Worm (Caenorhabditis elegans) whole organism, L4 larva: ENCODE measurements around the gene Y53F4B.36.

Source experiments
- D1046.2 ChIP-seq: fragments of 200-800 bp; sonication (Bioruptor generic); IDR thresholded peaks from 2 replicates; pipeline ENCODE4 v1.3.6; 2022; ENCODE audit warnings: missing genetic modification characterization, missing compliant biosample characterization
- F37D6.2 ChIP-seq: sonication (generic microtip); optimal IDR thresholded peaks from 2 replicates; lab custom pipeline; 2016; ENCODE audit warnings: mild to moderate bottlenecking, missing genetic modification characterization, missing compliant biosample characterization
- F44E2.7 ChIP-seq: fragments of 200-800 bp; sonication (Bioruptor generic); IDR thresholded peaks from 2 replicates; pipeline ENCODE4 v2.1.2; 2022; ENCODE audit warnings: missing genetic modification characterization, missing compliant biosample characterization
- F49E8.2 ChIP-seq: sonication (generic microtip); optimal IDR thresholded peaks from 2 replicates; lab custom pipeline; 2016; ENCODE audit warnings: missing compliant biosample characterization, mild to moderate bottlenecking, missing genetic modification characterization, borderline replicate concordance
- R02D3.7 ChIP-seq: fragments of 150-350 bp; sonication (generic microtip); optimal IDR thresholded peaks from 3 replicates; lab custom pipeline; 2014; ENCODE audit warnings: missing biosample characterization, missing genetic modification characterization
- T20F7.1 ChIP-seq: fragments of 200-800 bp; sonication (Bioruptor generic); optimal IDR thresholded peaks from 2 replicates; lab custom pipeline; 2018; ENCODE audit warnings: mild to moderate bottlenecking, missing genetic modification characterization, missing compliant biosample characterization
- T26A8.4 ChIP-seq: fragments of 200-800 bp; sonication (Bioruptor generic); IDR thresholded peaks from 2 replicates; pipeline ENCODE4 v1.3.6; 2022; ENCODE audit warnings: missing genetic modification characterization, missing compliant biosample characterization
- Y5F2A.4 ChIP-seq: fragments of 200-800 bp; sonication (Bioruptor generic); optimal IDR thresholded peaks from 2 replicates; lab custom pipeline; 2018; ENCODE audit warnings: mild to moderate bottlenecking, missing genetic modification characterization, missing compliant biosample characterization
- Y75B8A.6 ChIP-seq: fragments of 200-800 bp; sonication (Bioruptor generic); IDR thresholded peaks from 2 replicates; pipeline ENCODE4 v1.3.6; 2022; ENCODE audit warnings: missing genetic modification reagents, missing genetic modification characterization, missing compliant biosample characterization
- aha-1 ChIP-seq: fragments of 150-350 bp; peaks from one replicate; lab custom pipeline; 2014; ENCODE audit warnings: missing biosample characterization, missing genetic modification characterization
- arid-1 ChIP-seq: fragments of 200-800 bp; sonication (Bioruptor generic); conservative IDR thresholded peaks from 2 replicates; pipeline ENCODE4 v1.3.6; 2022; ENCODE audit warnings: missing genetic modification reagents, missing genetic modification characterization, missing compliant biosample characterization
- attf-4 ChIP-seq: sonication (generic microtip); optimal IDR thresholded peaks from 3 replicates; lab custom pipeline; 2017; ENCODE audit warnings: missing biosample characterization, missing genetic modification characterization
- ceh-44 ChIP-seq: fragments of 200-800 bp; sonication (Bioruptor generic); IDR thresholded peaks from 2 replicates; pipeline ENCODE4 v1.3.6; 2022; ENCODE audit warnings: missing genetic modification reagents, missing genetic modification characterization, missing compliant biosample characterization
- ceh-62 ChIP-seq: sonication (generic microtip); optimal IDR thresholded peaks from 2 replicates; lab custom pipeline; 2017; ENCODE audit warnings: missing biosample characterization, missing genetic modification characterization
- ces-1 ChIP-seq: fragments of 150-350 bp; sonication (generic microtip); optimal IDR thresholded peaks from 4 replicates; lab custom pipeline; 2014; ENCODE audit warnings: missing biosample characterization, missing genetic modification reagents, missing genetic modification characterization
- cey-2 ChIP-seq: sonication (generic microtip); optimal IDR thresholded peaks from 3 replicates; lab custom pipeline; 2017; ENCODE audit warnings: missing genetic modification characterization, mild to moderate bottlenecking, missing compliant biosample characterization, antibody characterized with exemption, borderline replicate concordance; ENCODE audit not compliant: insufficient read depth
- ctbp-1 ChIP-seq: fragments of 200-800 bp; sonication (Bioruptor generic); IDR thresholded peaks from 2 replicates; pipeline ENCODE4 v1.3.6; 2022; ENCODE audit warnings: missing genetic modification reagents, missing genetic modification characterization, missing compliant biosample characterization
- daf-16 ChIP-seq, 3 experiments: sonication (generic microtip); optimal IDR thresholded peaks; 2 replicates each; lab custom pipeline; 2016 to 2017; ENCODE audit warnings: missing genetic modification characterization in 3 of 3, missing genetic modification reagents in 3 of 3, mild to moderate bottlenecking in 2 of 3, missing compliant biosample characterization in 2 of 3, missing biosample characterization in 1 of 3, moderate library complexity in 1 of 3
- dmd-8 ChIP-seq: fragments of 200-800 bp; sonication (Bioruptor generic); IDR thresholded peaks from 2 replicates; pipeline ENCODE4 v1.3.6; 2022; ENCODE audit warnings: missing genetic modification characterization, missing compliant biosample characterization
- dmd-9 ChIP-seq: fragments of 200-800 bp; sonication (Bioruptor generic); IDR thresholded peaks from 2 replicates; pipeline ENCODE4 v1.3.6; 2022; ENCODE audit warnings: missing genetic modification reagents, missing genetic modification characterization, missing compliant biosample characterization
- dpl-1 ChIP-seq: fragments of 150-350 bp; optimal IDR thresholded peaks from 2 replicates; lab custom pipeline; 2014; ENCODE audit warnings: missing biosample characterization, missing genetic modification reagents, missing genetic modification characterization
- duxl-1 ChIP-seq: sonication (generic microtip); optimal IDR thresholded peaks from 2 replicates; lab custom pipeline; 2016; ENCODE audit warnings: mild to moderate bottlenecking, missing genetic modification characterization, moderate library complexity, missing compliant biosample characterization; ENCODE audit not compliant: poor library complexity
- hlh-11 ChIP-seq: fragments of 200-800 bp; sonication (Bioruptor generic); optimal IDR thresholded peaks from 2 replicates; lab custom pipeline; 2018; ENCODE audit warnings: mild to moderate bottlenecking, missing genetic modification characterization, missing compliant biosample characterization
- hmg-1.1 ChIP-seq: fragments of 200-800 bp; sonication (Bioruptor generic); IDR thresholded peaks from 2 replicates; pipeline ENCODE4 v1.3.6; 2022; ENCODE audit warnings: missing genetic modification reagents, missing genetic modification characterization, missing compliant biosample characterization
- jun-1 ChIP-seq: fragments of 150-350 bp; optimal IDR thresholded peaks from 2 replicates; lab custom pipeline; 2014; ENCODE audit warnings: missing biosample characterization, missing genetic modification reagents, missing genetic modification characterization
- lim-7 ChIP-seq: fragments of 200-800 bp; sonication (Bioruptor generic); IDR thresholded peaks from 2 replicates; pipeline ENCODE4 v1.3.6; 2022; ENCODE audit warnings: missing genetic modification characterization, missing compliant biosample characterization
- lin-15B ChIP-seq: fragments of 150-350 bp; sonication (generic microtip); optimal IDR thresholded peaks from 3 replicates; lab custom pipeline; 2014; ENCODE audit warnings: missing biosample characterization, missing genetic modification characterization
- madf-9 ChIP-seq: fragments of 200-800 bp; sonication (Bioruptor generic); conservative IDR thresholded peaks from 2 replicates; pipeline ENCODE4 v1.3.6; 2022; ENCODE audit warnings: missing genetic modification reagents, missing genetic modification characterization, missing compliant biosample characterization
- mep-1 ChIP-seq: fragments of 150-350 bp; sonication (generic microtip); optimal IDR thresholded peaks from 3 replicates; lab custom pipeline; 2014; ENCODE audit warnings: missing biosample characterization, missing genetic modification characterization
- nhr-11 ChIP-seq: fragments of 150-350 bp; optimal IDR thresholded peaks from 2 replicates; lab custom pipeline; 2014; ENCODE audit warnings: missing biosample characterization, missing genetic modification characterization
- nhr-25 ChIP-seq: sonication (generic microtip); optimal IDR thresholded peaks from 2 replicates; lab custom pipeline; 2017; ENCODE audit warnings: missing genetic modification characterization, mild to moderate bottlenecking, missing compliant biosample characterization, antibody characterized with exemption, moderate library complexity, borderline replicate concordance; ENCODE audit not compliant: insufficient read depth
- nhr-41 ChIP-seq: fragments of 200-800 bp; sonication (Bioruptor generic); IDR thresholded peaks from 2 replicates; pipeline ENCODE4 v1.3.6; 2022; ENCODE audit warnings: missing genetic modification reagents, missing genetic modification characterization, missing compliant biosample characterization
- nhr-6 ChIP-seq: fragments of 150-350 bp; optimal IDR thresholded peaks from 2 replicates; lab custom pipeline; 2014; ENCODE audit warnings: missing biosample characterization, missing genetic modification characterization
- nhr-76 ChIP-seq: fragments of 150-350 bp; optimal IDR thresholded peaks from 2 replicates; lab custom pipeline; 2014; ENCODE audit warnings: missing biosample characterization, missing genetic modification characterization
- set-16 ChIP-seq: fragments of 200-800 bp; sonication (Bioruptor generic); IDR thresholded peaks from 2 replicates; pipeline ENCODE4 v1.3.6; 2022; ENCODE audit warnings: missing genetic modification reagents, missing genetic modification characterization, missing compliant biosample characterization
- snpc-1.2 ChIP-seq: fragments of 200-800 bp; sonication (Bioruptor generic); IDR thresholded peaks from 2 replicates; pipeline ENCODE4 v1.3.6; 2022; ENCODE audit warnings: missing genetic modification reagents, missing genetic modification characterization, missing compliant biosample characterization
- snpc-4 ChIP-seq: fragments of 150-350 bp; optimal IDR thresholded peaks from 2 replicates; lab custom pipeline; 2014; ENCODE audit warnings: missing biosample characterization, missing genetic modification characterization
- spr-3 ChIP-seq: fragments of 200-800 bp; sonication (Bioruptor generic); optimal IDR thresholded peaks from 2 replicates; lab custom pipeline; 2018; ENCODE audit warnings: mild to moderate bottlenecking, missing genetic modification characterization, missing compliant biosample characterization
- tra-1 ChIP-seq: fragments of 200-800 bp; sonication (Bioruptor generic); IDR thresholded peaks from 2 replicates; pipeline ENCODE4 v1.3.6; 2022; ENCODE audit warnings: missing genetic modification reagents, missing genetic modification characterization, missing compliant biosample characterization
- zfp-2 ChIP-seq: sonication (generic microtip); optimal IDR thresholded peaks from 2 replicates; lab custom pipeline; 2016; ENCODE audit warnings: mild to moderate bottlenecking, missing genetic modification characterization, missing compliant biosample characterization
- zip-11 ChIP-seq: fragments of 200-800 bp; sonication (Bioruptor generic); IDR thresholded peaks from 2 replicates; pipeline ENCODE4 v1.3.6; 2022; ENCODE audit warnings: missing genetic modification characterization, missing compliant biosample characterization
- ztf-7 ChIP-seq: fragments of 150-350 bp; optimal IDR thresholded peaks from 2 replicates; lab custom pipeline; 2014; ENCODE audit warnings: missing biosample characterization, missing genetic modification characterization

Y53F4B.36 gene

DNA sequence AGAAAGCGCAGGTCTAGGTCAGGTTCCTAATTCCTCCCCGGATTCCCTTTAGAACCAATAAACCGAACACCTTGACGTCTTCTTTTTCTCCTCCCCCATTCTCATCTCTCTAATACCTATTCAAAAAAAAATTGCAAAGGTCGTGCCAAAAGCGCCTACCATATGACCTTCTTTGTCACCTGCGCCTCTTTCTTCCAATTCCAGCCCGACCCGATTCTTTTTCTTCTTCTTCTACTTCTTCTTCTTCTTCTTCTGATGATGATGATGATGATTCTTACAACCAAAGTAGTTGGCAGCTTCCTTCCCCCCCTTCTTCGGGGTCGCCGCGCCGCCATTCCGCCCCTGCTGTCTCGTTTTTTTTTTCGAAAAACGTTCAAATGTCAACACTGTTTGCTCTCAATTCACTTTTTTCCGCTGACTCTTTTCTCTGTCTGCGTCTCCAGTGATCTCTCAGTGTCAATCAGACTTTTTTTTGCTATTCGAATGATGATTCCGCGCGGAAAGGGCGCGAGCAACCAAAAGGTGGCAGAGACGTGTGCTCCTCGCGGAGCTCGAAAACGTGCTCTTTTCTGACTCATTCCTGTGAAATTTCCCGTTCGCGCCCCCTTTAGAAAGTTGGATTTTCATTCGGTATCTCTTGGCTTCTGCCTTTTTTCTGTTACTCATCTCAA lies 27.8 kb downstream of the Y53F4B.36 start (continued):
- TF ChIP-seq F49E8.2 = no peak
- no peak for TF ChIP-seq jun-1
- TF ChIP-seq nhr-25 (tag; lab: Kevin White, UChicago) = peak; percentile 1
- TF ChIP-seq cey-2 = no peak
- TF ChIP-seq dmd-9 = no peak
- no peak for TF ChIP-seq tra-1 (GFP tag; lab: Robert Waterston, UW)
- peak; percentile 18 for TF ChIP-seq hlh-11
- TF ChIP-seq D1046.2 (GFP tag; lab: Robert Waterston, UW) = no peak
- TF ChIP-seq ces-1 (GFP tag; lab: Kevin White, UChicago) = no peak
- TF ChIP-seq nhr-41 (GFP tag; lab: Robert Waterston, UW) = no peak
- TF ChIP-seq aha-1 (tag; lab: Kevin White, UChicago) = peak; percentile 82
- TF ChIP-seq R02D3.7 (tag; lab: Kevin White, UChicago) = no peak
- no peak for TF ChIP-seq spr-3
- no peak for TF ChIP-seq ztf-7
- TF ChIP-seq nhr-6 (tag; lab: Kevin White, UChicago) = no peak
- peak; percentile 24; the same call in 1 of the 2 replicates for TF ChIP-seq set-16
- TF ChIP-seq Y75B8A.6 (GFP tag; lab: Robert Waterston, UW) = no peak
- TF ChIP-seq dmd-8 = no peak
- no peak for TF ChIP-seq snpc-1.2
- no peak for TF ChIP-seq daf-16 (GFP tag; optimal IDR thresholded peaks at IDR 0.05; lab: Kevin White, UChicago)
- TF ChIP-seq daf-16 (tag; optimal IDR thresholded peaks at IDR 0.05; lab: Kevin White, UChicago) = peak; percentile 25
- TF ChIP-seq ceh-44 = no peak
- no peak for TF ChIP-seq F44E2.7 (GFP tag; lab: Robert Waterston, UW)
- peak; percentile 41 for TF ChIP-seq mep-1 (tag; lab: Kevin White, UChicago)
- no peak for TF ChIP-seq ctbp-1 (GFP tag; lab: Robert Waterston, UW)
- TF ChIP-seq Y5F2A.4 (GFP tag; lab: Kevin White, UChicago) = no peak
- TF ChIP-seq attf-4 (tag; lab: Kevin White, UChicago) = no peak
- TF ChIP-seq zfp-2 (tag; lab: Kevin White, UChicago) = no peak
- TF ChIP-seq madf-9 (GFP tag; lab: Robert Waterston, UW) = peak; percentile 84
- no peak for TF ChIP-seq lin-15B (tag; lab: Kevin White, UChicago)
- TF ChIP-seq ceh-62 = no peak
- no peak for TF ChIP-seq nhr-11
- TF ChIP-seq nhr-76 (tag; lab: Kevin White, UChicago) = no peak
- no peak for TF ChIP-seq snpc-4 (tag; lab: Kevin White, UChicago)
- no peak for TF ChIP-seq hmg-1.1 (GFP tag; lab: Robert Waterston, UW)
- no peak for TF ChIP-seq T20F7.1 (GFP tag; lab: Kevin White, UChicago)
- no peak for TF ChIP-seq lim-7
- no peak for TF ChIP-seq F37D6.2
- no peak for TF ChIP-seq zip-11 (GFP tag; lab: Robert Waterston, UW)
- no peak for TF ChIP-seq arid-1
- TF ChIP-seq dpl-1 (GFP tag; lab: Kevin White, UChicago) = no peak
- TF ChIP-seq T26A8.4 (GFP tag; lab: Robert Waterston, UW) = no peak
- TF ChIP-seq duxl-1 = no peak
